Fruit fly (Drosophila melanogaster): Measurements from ENCODE around the gene Nop56.

Gene Nop56

DNA sequence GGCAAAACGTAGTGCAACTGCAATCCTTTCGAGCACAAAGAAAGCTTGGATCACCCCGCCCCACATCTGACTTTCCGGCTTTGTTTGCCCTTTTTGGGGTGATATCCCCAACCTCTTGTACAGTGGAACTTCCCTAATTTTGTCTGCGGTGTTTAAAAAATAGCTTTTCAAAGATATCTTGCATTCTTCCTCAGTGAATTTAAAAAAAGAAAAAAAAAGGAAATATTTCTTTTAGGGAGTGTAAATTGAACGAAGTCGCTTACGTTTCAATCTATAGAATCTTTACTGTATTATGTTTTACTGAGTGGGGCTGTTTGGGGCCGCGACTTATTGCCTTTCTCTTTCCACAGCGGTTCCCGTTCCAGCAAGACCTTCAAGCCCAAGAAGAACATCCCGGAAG lies 750 bp upstream of the Nop56 start (continued):
- TF ChIP-seq CG10366 (GFP tag; IDR thresholded peaks at IDR 0.05) (peak; percentile 69), CG30020 (tag; optimal IDR thresholded peaks at IDR 0.05) (no peak), btn (GFP tag; optimal IDR thresholded peaks at IDR 0.05) (no peak), her (GFP tag; optimal IDR thresholded peaks at IDR 0.05) (peak; percentile 21), CG13296 (GFP tag; optimal IDR thresholded peaks at IDR 0.05) (peak; percentile 63), NC2β (GFP tag; optimal IDR thresholded peaks at IDR 0.05) (no peak), Lhr (GFP tag; optimal IDR thresholded peaks at IDR 0.05) (no peak), gt (GFP tag; IDR thresholded peaks at IDR 0.05) (peak; percentile 29; the same call in 1 of the 2 replicates), nerfin-1 (tag; optimal IDR thresholded peaks at IDR 0.05) (no peak), Fer3 (tag; optimal IDR thresholded peaks at IDR 0.05) (peak; percentile 69), kni (GFP tag; optimal IDR thresholded peaks at IDR 0.05) (no peak), CG7786 (GFP tag; optimal IDR thresholded peaks at IDR 0.05) (peak; percentile 52), CG7928 (GFP tag; optimal IDR thresholded peaks at IDR 0.05) (no peak), pb (GFP tag; optimal IDR thresholded peaks at IDR 0.05) (peak; percentile 42), CG16813 (GFP tag; IDR thresholded peaks at IDR 0.05; ENCODE audit: partially characterized antibody) (no peak), CG8944 (GFP tag; optimal IDR thresholded peaks at IDR 0.05) (peak; percentile 46), Dip3 (GFP tag; optimal IDR thresholded peaks at IDR 0.05) (peak; percentile 56), org-1 (GFP tag; optimal IDR thresholded peaks at IDR 0.05) (no peak), run (tag; optimal IDR thresholded peaks at IDR 0.05) (no peak), slp2 (GFP tag; optimal IDR thresholded peaks at IDR 0.05) (no peak), CG13624 (GFP tag; optimal IDR thresholded peaks at IDR 0.05) (peak; percentile 6), MTF-1 (GFP tag; optimal IDR thresholded peaks at IDR 0.05; ENCODE audit: borderline replicate concordance) (no peak), CG10462 (GFP tag; optimal IDR thresholded peaks at IDR 0.05) (no peak), CG32532 (GFP tag; IDR thresholded peaks at IDR 0.05) (peak; percentile 85), CG3726 (GFP tag; IDR thresholded peaks at IDR 0.05) (0 out of 3 replicates have a peak, but pooled peaks have one; percentile 32), crc (GFP tag; optimal IDR thresholded peaks at IDR 0.05) (peak; percentile 73), CG11085 (GFP tag; IDR thresholded peaks at IDR 0.05) (peak; percentile 69), H2.0 (GFP tag; IDR thresholded peaks at IDR 0.05) (peak; percentile 74), CG8359 (GFP tag; optimal IDR thresholded peaks at IDR 0.05; ENCODE audit: borderline replicate concordance) (no peak), ftz-f1 (GFP tag; optimal IDR thresholded peaks at IDR 0.05) (no peak), CG9932 (GFP tag; IDR thresholded peaks at IDR 0.05) (peak; percentile 77), chn (GFP tag; optimal IDR thresholded peaks at IDR 0.05) (peak; percentile 39), CG2116 (GFP tag; optimal IDR thresholded peaks at IDR 0.05) (no peak), CG8478 (optimal IDR thresholded peaks at IDR 0.05) (no peak), CG6689 (GFP tag; IDR thresholded peaks at IDR 0.05) (peak; percentile 71), amos (GFP tag; IDR thresholded peaks at IDR 0.05; ENCODE audit: partially characterized antibody) (no peak), al (GFP tag; IDR thresholded peaks at IDR 0.05) (peak; percentile 64), Atf-2 (GFP tag; optimal IDR thresholded peaks at IDR 0.05) (peak; percentile 27), CG3163 (GFP tag; optimal IDR thresholded peaks at IDR 0.05) (no peak), CG15011 (GFP tag; optimal IDR thresholded peaks at IDR 0.05) (no peak), CG15696 (tag; optimal IDR thresholded peaks at IDR 0.05) (peak; percentile 5), CG43689 (GFP tag; IDR thresholded peaks at IDR 0.05) (no peak), z (GFP tag; IDR thresholded peaks at IDR 0.05) (no peak), Dad (GFP tag; optimal IDR thresholded peaks at IDR 0.05) (no peak), CG11560 (tag; IDR thresholded peaks at IDR 0.05) (peak; percentile 65; the same call in 2 of the 3 replicates), CG12236 (GFP tag; optimal IDR thresholded peaks at IDR 0.05) (no peak), Fer2 (tag; optimal IDR thresholded peaks at IDR 0.05) (peak; percentile 29), Doc3 (GFP tag; IDR thresholded peaks at IDR 0.05; ENCODE audit: partially characterized antibody) (no peak), tll (GFP tag; optimal IDR thresholded peaks at IDR 0.05) (no peak), CG13123 (GFP tag; optimal IDR thresholded peaks at IDR 0.05) (no peak), sug (tag; optimal IDR thresholded peaks at IDR 0.05) (peak; percentile 26), CG17385 (GFP tag; optimal IDR thresholded peaks at IDR 0.05) (peak; percentile 64)

Measured in whole organism, embryonic.